Fruit fly (Drosophila melanogaster) whole organism: Measurements from ENCODE around the gene CG13884.

ENCODE experiments used
- EcR ChIP-seq, 2 experiments: fragments of >200 bp; optimal IDR thresholded peaks; 2 replicates each; lab custom pipeline; 2017; ENCODE audit warnings: missing biosample characterization in 2 of 2, missing genetic modification characterization in 2 of 2, missing genetic modification reagents in 2 of 2
- pan ChIP-seq: fragments of >200 bp; optimal IDR thresholded peaks from 2 replicates; lab custom pipeline; 2017
- psq ChIP-seq: fragments of >200 bp; optimal IDR thresholded peaks from 2 replicates; lab custom pipeline; 2017

DNA sequence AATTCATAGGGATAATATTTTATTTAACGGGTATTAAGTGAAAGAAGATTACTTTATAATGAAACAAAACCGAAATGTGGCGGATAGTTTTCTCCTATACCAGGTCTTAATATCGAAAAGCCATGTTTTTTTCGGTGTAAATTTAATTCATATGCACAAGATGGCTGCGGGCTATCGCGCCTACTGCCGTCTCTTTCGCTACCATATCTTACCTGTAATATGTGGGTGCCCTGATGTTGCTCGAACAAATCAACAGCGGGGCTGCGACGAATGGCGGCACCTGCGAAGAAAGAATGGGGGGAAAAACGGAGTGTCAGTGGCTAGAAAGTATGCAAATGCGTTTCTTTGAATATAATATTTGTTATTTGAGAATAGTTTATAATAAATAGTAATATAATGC lies 5.0 kb upstream of the CG13884 start:
- no peak for TF ChIP-seq psq (lab: Kevin White, UChicago)
- no peak for TF ChIP-seq pan (lab: Kevin White, UChicago)
- no peak for TF ChIP-seq EcR (GFP tag; optimal IDR thresholded peaks at IDR 0.05; lab: Kevin White, UChicago)
